Worm (Caenorhabditis elegans): Measurements from ENCODE around the gene ztf-18.

Gene ztf-18

ce11 chrIII:919322-919721 is 23.8 kb upstream of the ztf-18 start, which contains the start of gene F23H11.7:
F23H11.7 (minus strand) TSS chrIII:919422.
- TF ChIP-seq mxl-1 (tag; optimal IDR thresholded peaks at IDR 0.05) (no peak), F37B4.10 (GFP tag; IDR thresholded peaks at IDR 0.05) (no peak), rpc-1 (optimal IDR thresholded peaks at IDR 0.05) (no peak), rpc-1 (tag; optimal IDR thresholded peaks at IDR 0.05) (no peak), ztf-3 (GFP tag; optimal IDR thresholded peaks at IDR 0.05) (no peak)

- TF ChIP-seq ama-1 (optimal IDR thresholded peaks at IDR 0.05) (no peak), ama-1 (GFP tag; optimal IDR thresholded peaks at IDR 0.05) (no peak), egl-44 (GFP tag; IDR thresholded peaks at IDR 0.05) (no peak), ceh-91 (GFP tag; IDR thresholded peaks at IDR 0.05) (no peak), Y53G8AR.9 (GFP tag; conservative IDR thresholded peaks at IDR 0.05) (no peak), K11D2.4 (GFP tag; IDR thresholded peaks at IDR 0.05) (no peak), F52B5.7 (tag; optimal IDR thresholded peaks at IDR 0.05) (no peak), tbx-9 (tag; optimal IDR thresholded peaks at IDR 0.05; ENCODE audit: borderline replicate concordance) (no peak), hlh-26 (GFP tag; conservative IDR thresholded peaks at IDR 0.05) (no peak), zfh-2 (GFP tag; conservative IDR thresholded peaks at IDR 0.05) (no peak), sea-2 (GFP tag; IDR thresholded peaks at IDR 0.05) (no peak), pbrm-1 (GFP tag; IDR thresholded peaks at IDR 0.05) (no peak), ztf-3 (GFP tag; optimal IDR thresholded peaks at IDR 0.05) (no peak), nhr-80 (tag; optimal IDR thresholded peaks at IDR 0.05) (no peak), rec-8 (tag; optimal IDR thresholded peaks at IDR 0.05) (no peak), cebp-1 (GFP tag; IDR thresholded peaks at IDR 0.05) (no peak), cebp-1 (tag; optimal IDR thresholded peaks at IDR 0.05) (no peak), lsl-1 (GFP tag; optimal IDR thresholded peaks at IDR 0.05) (no peak), aptf-3 (GFP tag; IDR thresholded peaks at IDR 0.05) (no peak), let-607 (tag; optimal IDR thresholded peaks at IDR 0.05) (no peak), C17E4.6 (GFP tag; IDR thresholded peaks at IDR 0.05) (no peak), B0336.3 (GFP tag; IDR thresholded peaks at IDR 0.05) (no peak)
Observed at ce11 chrIII:916897-917296, 21.4 kb upstream of the ztf-18 start, which contains the start of gene idpp-13. idpp-13 (minus strand) TSS chrIII:916997.

- TF ChIP-seq hmg-1.2 (GFP tag; IDR thresholded peaks at IDR 0.05) (peak; percentile 31; the same call in 1 of the 2 replicates), pbrm-1 (GFP tag; IDR thresholded peaks at IDR 0.05) (0 out of 2 replicates have a peak, but pooled peaks have one; percentile 19), attf-6 (GFP tag; IDR thresholded peaks at IDR 0.05) (peak; percentile 65; the same call in 1 of the 2 replicates), snpc-4 (GFP tag; optimal IDR thresholded peaks at IDR 0.05) (peak; percentile 30), snpc-4 (tag; optimal IDR thresholded peaks at IDR 0.05) (peak in 1 of 4 experiments; percentile 90), snpc-1.1 (tag; optimal IDR thresholded peaks at IDR 0.05; ENCODE audit: insufficient read depth) (peak; percentile 64)
Observed at ce11 chrIII:912778-913177, 17.3 kb upstream of the ztf-18 start.

ce11 chrIII:910540-911311 is 15.2 kb upstream of the ztf-18 start, which contains the start of the genes F23H11.5 and bra-2:
F23H11.5 (minus strand) TSS chrIII:910590.
bra-2 (plus strand) TSS chrIII:911261.
- TF ChIP-seq attf-3 (GFP tag; conservative IDR thresholded peaks at IDR 0.05) (peak; percentile 92), F23B12.7 (tag; optimal IDR thresholded peaks at IDR 0.05; ENCODE audit: insufficient read depth) (peak; percentile 4), ceh-79 (tag; optimal IDR thresholded peaks at IDR 0.05) (no peak)

Data from whole organism, young adult.